Worm (Caenorhabditis elegans) whole organism, L3 larva: Measurements from ENCODE around the gene tnt-2.

ENCODE experiments used
- R02D3.7 ChIP-seq: fragments of 150-350 bp; optimal IDR thresholded peaks from 2 replicates; lab custom pipeline; 2014; ENCODE audit warnings: missing biosample characterization, missing genetic modification characterization
- ZK546.5 ChIP-seq: sonication (generic microtip); optimal IDR thresholded peaks from 2 replicates; lab custom pipeline; 2017; ENCODE audit warnings: missing biosample characterization, missing genetic modification characterization
- aly-2 ChIP-seq: fragments of 150-350 bp; optimal IDR thresholded peaks from 2 replicates; lab custom pipeline; 2014; ENCODE audit warnings: missing biosample characterization, missing genetic modification characterization
- ama-1 ChIP-seq: fragments of 150-350 bp; optimal IDR thresholded peaks from 2 replicates; lab custom pipeline; 2018
- ceh-82 ChIP-seq: fragments of 150-350 bp; optimal IDR thresholded peaks from 2 replicates; lab custom pipeline; 2014; ENCODE audit warnings: missing biosample characterization, missing genetic modification characterization
- ceh-9 ChIP-seq: sonication (generic microtip); optimal IDR thresholded peaks from 2 replicates; lab custom pipeline; 2018; ENCODE audit warnings: missing biosample characterization, missing genetic modification characterization
- daf-12 ChIP-seq: fragments of 150-350 bp; optimal IDR thresholded peaks from 2 replicates; lab custom pipeline; 2014; ENCODE audit warnings: missing biosample characterization, missing genetic modification reagents, missing genetic modification characterization
- egl-5 ChIP-seq: fragments of 150-350 bp; optimal IDR thresholded peaks from 2 replicates; lab custom pipeline; 2017; ENCODE audit warnings: missing biosample characterization, missing genetic modification reagents, missing genetic modification characterization, inconsistent platforms
- elt-2 ChIP-seq: sonication (generic microtip); optimal IDR thresholded peaks from 2 replicates; lab custom pipeline; 2016; ENCODE audit warnings: missing genetic modification reagents, mild to moderate bottlenecking, missing genetic modification characterization, missing compliant biosample characterization
- elt-3 ChIP-seq, 3 experiments: fragments of 150-350 bp in 1 of 3; sonication (generic microtip) in 2 of 3; optimal IDR thresholded peaks; 2 replicates in 2 of 3; 4 replicates in 1 of 3; lab custom pipeline; 2014 to 2017; ENCODE audit warnings: missing biosample characterization in 3 of 3, missing genetic modification characterization in 3 of 3
- eor-1 ChIP-seq, 2 experiments: fragments of 150-350 bp; optimal IDR thresholded peaks; 2 replicates each; lab custom pipeline; 2014 to 2018; ENCODE audit warnings: missing biosample characterization in 2 of 2, missing genetic modification characterization in 2 of 2
- fkh-2 ChIP-seq: fragments of 150-350 bp; optimal IDR thresholded peaks from 2 replicates; lab custom pipeline; 2014; ENCODE audit warnings: missing biosample characterization, missing genetic modification reagents, missing genetic modification characterization
- jun-1 ChIP-seq: fragments of 150-350 bp; optimal IDR thresholded peaks from 2 replicates; lab custom pipeline; 2014; ENCODE audit warnings: missing biosample characterization, missing genetic modification reagents, missing genetic modification characterization
- mdl-1 ChIP-seq: fragments of 150-350 bp; optimal IDR thresholded peaks from 2 replicates; lab custom pipeline; 2014; ENCODE audit warnings: missing biosample characterization, missing genetic modification characterization
- mml-1 ChIP-seq: fragments of 150-350 bp; sonication (generic microtip); optimal IDR thresholded peaks from 3 replicates; lab custom pipeline; 2014; ENCODE audit warnings: missing biosample characterization, missing genetic modification characterization
- nfya-1 ChIP-seq: sonication (generic microtip); optimal IDR thresholded peaks from 2 replicates; lab custom pipeline; 2017; ENCODE audit warnings: missing genetic modification characterization, mild to moderate bottlenecking, missing compliant biosample characterization, antibody characterized with exemption, moderate library complexity; ENCODE audit not compliant: insufficient read depth
- nhr-11 ChIP-seq: fragments of 150-350 bp; optimal IDR thresholded peaks from 2 replicates; lab custom pipeline; 2014; ENCODE audit warnings: missing biosample characterization, missing genetic modification characterization
- nhr-12 ChIP-seq: fragments of 150-350 bp; optimal IDR thresholded peaks from 2 replicates; lab custom pipeline; 2014; ENCODE audit warnings: missing biosample characterization, missing genetic modification characterization
- nhr-237 ChIP-seq: fragments of 150-350 bp; optimal IDR thresholded peaks from 2 replicates; lab custom pipeline; 2014; ENCODE audit warnings: missing biosample characterization, missing genetic modification characterization
- nhr-25 ChIP-seq: sonication (generic microtip); optimal IDR thresholded peaks from 2 replicates; lab custom pipeline; 2017; ENCODE audit warnings: missing biosample characterization, missing genetic modification characterization
- nhr-43 ChIP-seq: sonication (generic microtip); optimal IDR thresholded peaks from 2 replicates; lab custom pipeline; 2016; ENCODE audit warnings: mild to moderate bottlenecking, missing genetic modification characterization, missing compliant biosample characterization; ENCODE audit not compliant: poor library complexity, severe bottlenecking
- pha-4 ChIP-seq: fragments of 150-350 bp; optimal IDR thresholded peaks from 2 replicates; lab custom pipeline; 2014; ENCODE audit warnings: missing biosample characterization, missing genetic modification reagents, missing genetic modification characterization
- pqm-1 ChIP-seq: fragments of 150-350 bp; optimal IDR thresholded peaks from 2 replicates; lab custom pipeline; 2017; ENCODE audit warnings: missing biosample characterization, missing genetic modification characterization, inconsistent platforms
- sea-2 ChIP-seq: fragments of 150-350 bp; sonication (generic microtip); optimal IDR thresholded peaks from 4 replicates; lab custom pipeline; 2014; ENCODE audit warnings: missing biosample characterization, missing genetic modification reagents, missing genetic modification characterization
- skn-1 ChIP-seq: fragments of 150-350 bp; optimal IDR thresholded peaks from 2 replicates; lab custom pipeline; 2014; ENCODE audit warnings: missing biosample characterization, missing genetic modification characterization
- tbx-2 ChIP-seq: sonication (generic microtip); optimal IDR thresholded peaks from 2 replicates; lab custom pipeline; 2016; ENCODE audit warnings: mild to moderate bottlenecking, missing genetic modification characterization, missing compliant biosample characterization
- zag-1 ChIP-seq: fragments of 150-350 bp; optimal IDR thresholded peaks from 2 replicates; lab custom pipeline; 2014; ENCODE audit warnings: missing biosample characterization, missing genetic modification characterization
- ztf-11 ChIP-seq: fragments of 150-350 bp; optimal IDR thresholded peaks from 2 replicates; lab custom pipeline; 2014; ENCODE audit warnings: missing biosample characterization, missing genetic modification characterization

Gene tnt-2

DNA sequence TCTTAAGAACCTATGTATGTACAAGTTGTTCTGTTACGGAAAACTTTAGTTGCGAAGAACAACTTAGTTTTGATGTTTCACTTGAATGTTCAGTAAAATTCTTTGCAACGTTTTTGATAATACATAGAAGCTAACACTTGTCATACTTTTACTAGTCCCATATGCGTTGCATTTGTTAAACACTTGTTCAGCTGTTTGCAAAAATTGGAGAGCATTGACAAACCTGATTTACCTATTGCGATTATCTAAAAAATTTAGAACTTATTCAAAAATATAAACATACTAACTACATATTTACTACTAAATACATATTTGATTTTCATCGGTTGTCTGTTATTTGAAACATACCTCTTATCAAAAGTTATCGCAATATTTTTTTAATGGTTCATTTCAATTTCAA, 5.2 kb downstream of the tnt-2 start:
- TF ChIP-seq nhr-43, result no peak
- no peak for TF ChIP-seq ceh-9 (tag; lab: Kevin White, UChicago)
- no peak for TF ChIP-seq mml-1 (tag; lab: Kevin White, UChicago)
- no peak for TF ChIP-seq mdl-1 (tag; lab: Kevin White, UChicago)
- TF ChIP-seq ama-1 (lab: Kevin White, UChicago), result no peak
- TF ChIP-seq pha-4 (tag; lab: Kevin White, UChicago), result peak; percentile 40
- TF ChIP-seq, all 47 proteins: peak for 1

- TF ChIP-seq pha-4 (tag; lab: Kevin White, UChicago) (peak; percentile 16), sea-2 (GFP tag; lab: Kevin White, UChicago) (no peak), elt-3 (tag; optimal IDR thresholded peaks at IDR 0.05; lab: Kevin White, UChicago) (no peak), elt-2 (tag; lab: Kevin White, UChicago) (peak; percentile 33), ztf-11 (no peak), ama-1 (lab: Kevin White, UChicago) (no peak), nhr-25 (tag; lab: Kevin White, UChicago) (no peak), pqm-1 (tag; lab: Kevin White, UChicago) (no peak)
These were observed 6.5 kb downstream of the tnt-2 start, which contains the start of gene F53A9.7 for ce11 chrX:8716822-8717221. TSS of gene F53A9.7 (minus strand) at chrX:8716922.

ce11 chrX:8714845-8715244, 8.5 kb downstream of the tnt-2 start:
- TF ChIP-seq elt-2 (tag; lab: Kevin White, UChicago) (peak; percentile 56), fkh-2 (tag; lab: Kevin White, UChicago) (no peak), nhr-237 (tag; lab: Kevin White, UChicago) (no peak)

DNA sequence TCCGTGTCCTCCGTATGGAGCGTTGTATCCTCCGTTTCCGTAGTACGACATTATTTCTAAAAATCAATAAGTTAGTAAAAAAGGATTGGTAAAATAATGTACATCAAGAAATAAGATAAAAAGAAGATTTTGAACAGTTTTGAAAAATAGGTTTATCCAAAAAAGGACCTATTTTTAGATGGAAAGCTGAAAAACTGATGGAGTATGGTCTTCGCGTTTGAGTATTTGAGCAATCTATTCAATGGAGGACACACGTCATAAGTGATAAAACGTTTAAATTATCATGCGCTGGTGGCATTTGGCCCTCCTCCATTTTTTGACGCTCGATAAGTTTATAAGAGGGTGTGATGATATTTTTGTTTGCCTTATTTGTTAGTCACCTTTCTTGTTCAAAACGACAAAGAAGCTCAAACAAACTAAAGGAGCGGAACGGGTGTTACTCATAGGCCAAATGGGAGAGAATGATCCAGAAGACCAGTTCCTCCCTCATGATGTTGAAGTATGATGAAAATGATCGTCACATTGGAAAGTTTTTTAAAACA, 9.5 kb downstream of the tnt-2 start, which contains the start of gene F53A9.6:
F53A9.6 (minus strand) TSS at position 51 of the 542 bp plus-strand sequence.
- TF ChIP-seq pha-4 (tag; lab: Kevin White, UChicago), result peak; percentile 49
- TF ChIP-seq ama-1 (lab: Kevin White, UChicago), result no peak
- peak; percentile 73 for TF ChIP-seq pqm-1 (tag; lab: Kevin White, UChicago)
- peak; percentile 44 for TF ChIP-seq jun-1
- no peak for TF ChIP-seq R02D3.7 (tag; lab: Kevin White, UChicago)
- TF ChIP-seq ZK546.5 (tag; lab: Kevin White, UChicago), result no peak
- no peak for TF ChIP-seq nfya-1
- peak; percentile 77 for TF ChIP-seq elt-2 (tag; lab: Kevin White, UChicago)
- TF ChIP-seq daf-12 (tag; lab: Kevin White, UChicago), result no peak

DNA sequence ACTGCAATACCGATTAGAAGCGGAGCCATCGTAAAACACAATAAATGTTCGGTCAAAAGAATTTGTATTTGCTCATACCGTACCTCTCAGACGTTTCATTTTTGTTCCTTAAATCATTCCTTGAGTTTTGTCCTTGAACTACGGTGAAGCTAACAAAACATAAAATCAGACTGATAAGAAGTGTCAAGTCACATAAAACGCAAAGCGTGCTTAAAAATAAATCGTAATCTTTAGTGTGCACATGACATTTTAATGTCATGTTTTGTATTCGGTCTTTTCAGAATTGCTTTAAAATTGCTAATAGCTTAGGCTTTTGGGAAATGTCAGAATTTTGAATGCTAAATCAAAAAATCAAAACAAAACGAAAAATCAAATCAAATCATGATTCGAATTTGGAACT, 10.7 kb downstream of the tnt-2 start:
- TF ChIP-seq nhr-43 (no peak), eor-1 (tag; optimal IDR thresholded peaks at IDR 0.05; lab: Kevin White, UChicago) (no peak), ZK546.5 (tag; lab: Kevin White, UChicago) (no peak), nhr-12 (no peak), nhr-11 (no peak), nhr-25 (tag; lab: Kevin White, UChicago) (no peak), zag-1 (tag; lab: Kevin White, UChicago) (no peak), pqm-1 (tag; lab: Kevin White, UChicago) (peak; percentile 77), tbx-2 (no peak), ztf-11 (no peak), sea-2 (GFP tag; lab: Kevin White, UChicago) (no peak), egl-5 (tag; lab: Kevin White, UChicago) (no peak), nfya-1 (no peak), ceh-82 (tag; lab: Kevin White, UChicago) (no peak), aly-2 (tag; lab: Kevin White, UChicago) (no peak), pha-4 (tag; lab: Kevin White, UChicago) (peak; percentile 40), skn-1 (tag; lab: Kevin White, UChicago) (peak; percentile 55), elt-2 (tag; lab: Kevin White, UChicago) (peak; percentile 89), ama-1 (lab: Kevin White, UChicago) (no peak), jun-1 (peak; percentile 43)
- TF ChIP-seq, all 47 proteins: peak for 5

ce11 chrX:8711141-8711645, 12.2 kb downstream of the tnt-2 start, which contains the start of gene F53A9.1:
TSS of gene F53A9.1 (plus strand) at chrX:8711595.
- TF ChIP-seq nfya-1 (no peak), pqm-1 (tag; lab: Kevin White, UChicago) (peak; percentile 18), pha-4 (tag; lab: Kevin White, UChicago) (peak; percentile 1), ceh-82 (tag; lab: Kevin White, UChicago) (no peak), elt-2 (tag; lab: Kevin White, UChicago) (peak; percentile 28), aly-2 (tag; lab: Kevin White, UChicago) (no peak)
- TF ChIP-seq, all 47 proteins: peak for 3
